Fruit fly (Drosophila melanogaster) whole organism, prepupa: Measurements from ENCODE around the gene CG4709.

Source experiments
- Blimp-1 ChIP-seq: fragments of 200-800 bp; sonication (Bioruptor generic); optimal IDR thresholded peaks from 3 replicates; lab custom pipeline; 2017; ENCODE audit warnings: missing biosample characterization, missing genetic modification characterization, mild to moderate bottlenecking, moderate library complexity, missing genetic modification reagents
- CG11294 ChIP-seq: fragments of 200-800 bp; sonication (Bioruptor generic); IDR thresholded peaks from 2 replicates; pipeline ENCODE4 v1.3.6; 2022; ENCODE audit warnings: missing biosample characterization, missing genetic modification characterization
- CG11762 ChIP-seq: fragments of 200-800 bp; sonication (Bioruptor generic); optimal IDR thresholded peaks from 3 replicates; lab custom pipeline; 2016; ENCODE audit warnings: missing biosample characterization, missing genetic modification characterization; ENCODE audit not compliant: insufficient read depth
- CG11902 ChIP-seq: fragments of 200-800 bp; sonication (Bioruptor generic); optimal IDR thresholded peaks from 3 replicates; lab custom pipeline; 2016; ENCODE audit warnings: missing biosample characterization, missing genetic modification characterization
- CG16779 ChIP-seq: fragments of 200-800 bp; sonication (Bioruptor generic); optimal IDR thresholded peaks from 3 replicates; lab custom pipeline; 2017; ENCODE audit warnings: missing biosample characterization, mild to moderate bottlenecking, missing genetic modification characterization
- CG3032 ChIP-seq: fragments of 200-800 bp; optimal IDR thresholded peaks from 2 replicates; lab custom pipeline; 2019; ENCODE audit warnings: missing biosample characterization, mild to moderate bottlenecking, missing genetic modification characterization, moderate library complexity
- CG31627 ChIP-seq: fragments of 200-800 bp; sonication (Bioruptor generic); optimal IDR thresholded peaks from 3 replicates; lab custom pipeline; 2016; ENCODE audit warnings: missing biosample characterization, missing genetic modification characterization
- CG32006 ChIP-seq: fragments of 200-800 bp; sonication (Bioruptor generic); optimal IDR thresholded peaks from 3 replicates; lab custom pipeline; 2017; ENCODE audit warnings: missing biosample characterization, mild to moderate bottlenecking, missing genetic modification characterization
- CG34406 ChIP-seq: fragments of 200-800 bp; sonication (Bioruptor generic); optimal IDR thresholded peaks from 3 replicates; lab custom pipeline; 2016; ENCODE audit warnings: missing biosample characterization, missing genetic modification characterization
- CG4318 ChIP-seq: fragments of 200-800 bp; sonication (Bioruptor generic); optimal IDR thresholded peaks from 3 replicates; lab custom pipeline; 2017; ENCODE audit warnings: missing biosample characterization, mild to moderate bottlenecking, missing genetic modification characterization
- CG6276 ChIP-seq: fragments of 200-800 bp; sonication (Bioruptor generic); optimal IDR thresholded peaks from 2 replicates; lab custom pipeline; 2017; ENCODE audit warnings: missing biosample characterization, mild to moderate bottlenecking, missing genetic modification characterization
- CG6792 ChIP-seq: fragments of 200-800 bp; sonication (Bioruptor generic); optimal IDR thresholded peaks from 3 replicates; lab custom pipeline; 2016; ENCODE audit warnings: missing biosample characterization, missing genetic modification characterization
- CG6808 ChIP-seq: fragments of 200-800 bp; sonication (Bioruptor generic); optimal IDR thresholded peaks from 3 replicates; lab custom pipeline; 2017; ENCODE audit warnings: missing biosample characterization, missing genetic modification characterization, mild to moderate bottlenecking, moderate library complexity, missing genetic modification reagents
- CG6854 ChIP-seq: fragments of 200-800 bp; sonication (Bioruptor generic); optimal IDR thresholded peaks from 2 replicates; lab custom pipeline; 2017; ENCODE audit warnings: missing biosample characterization, mild to moderate bottlenecking, missing genetic modification characterization
- CG8632 ChIP-seq: fragments of 200-800 bp; sonication (Bioruptor generic); optimal IDR thresholded peaks from 3 replicates; lab custom pipeline; 2016; ENCODE audit warnings: missing biosample characterization, missing genetic modification characterization
- Eip78C ChIP-seq: fragments of 200-800 bp; sonication (Bioruptor generic); peaks from one replicate; lab custom pipeline; 2016; ENCODE audit warnings: missing biosample characterization, missing genetic modification characterization
- Eip93F ChIP-seq: fragments of 200-800 bp; sonication (Bioruptor generic); optimal IDR thresholded peaks from 2 replicates; lab custom pipeline; 2016; ENCODE audit warnings: missing biosample characterization, mild to moderate bottlenecking, missing genetic modification characterization
- Ets96B ChIP-seq: fragments of 200-800 bp; optimal IDR thresholded peaks from 2 replicates; lab custom pipeline; 2019; ENCODE audit warnings: missing biosample characterization, mild to moderate bottlenecking, missing genetic modification characterization, moderate library complexity
- Gug ChIP-seq: fragments of 200-800 bp; sonication (Bioruptor generic); IDR thresholded peaks from 2 replicates; pipeline ENCODE4 v1.3.6; 2022; ENCODE audit warnings: missing biosample characterization, missing genetic modification characterization
- Hr38 ChIP-seq: sonication (Bioruptor generic); optimal IDR thresholded peaks from 2 replicates; lab custom pipeline; 2016; ENCODE audit warnings: missing biosample characterization, missing genetic modification characterization
- Hr39 ChIP-seq: fragments of 200-800 bp; sonication (Bioruptor generic); optimal IDR thresholded peaks from 2 replicates; lab custom pipeline; 2016; ENCODE audit warnings: missing biosample characterization, missing genetic modification characterization
- Met ChIP-seq: fragments of 200-800 bp; sonication (Bioruptor generic); optimal IDR thresholded peaks from 3 replicates; lab custom pipeline; 2016; ENCODE audit warnings: missing biosample characterization, missing genetic modification characterization
- OdsH ChIP-seq: fragments of 200-800 bp; sonication (Bioruptor generic); optimal IDR thresholded peaks from 3 replicates; lab custom pipeline; 2016; ENCODE audit warnings: missing biosample characterization, missing genetic modification characterization
- Smox ChIP-seq: fragments of 200-800 bp; sonication (Bioruptor generic); optimal IDR thresholded peaks from 3 replicates; lab custom pipeline; 2016; ENCODE audit warnings: missing biosample characterization, missing genetic modification characterization
- Sox102F ChIP-seq: fragments of 200-800 bp; sonication (Bioruptor generic); optimal IDR thresholded peaks from 2 replicates; lab custom pipeline; 2016; ENCODE audit warnings: missing biosample characterization, mild to moderate bottlenecking, missing genetic modification characterization
- Sox14 ChIP-seq: fragments of 200-800 bp; sonication (Bioruptor generic); optimal IDR thresholded peaks from 3 replicates; lab custom pipeline; 2016; ENCODE audit warnings: missing biosample characterization, missing genetic modification characterization
- achi ChIP-seq: fragments of 200-800 bp; sonication (Bioruptor generic); optimal IDR thresholded peaks from 3 replicates; lab custom pipeline; 2016; ENCODE audit warnings: missing biosample characterization, missing genetic modification characterization
- cyc ChIP-seq: fragments of 200-800 bp; sonication (Bioruptor generic); optimal IDR thresholded peaks from 3 replicates; lab custom pipeline; 2016; ENCODE audit warnings: missing biosample characterization, missing genetic modification characterization
- dsx ChIP-seq: fragments of 200-800 bp; optimal IDR thresholded peaks from 3 replicates; lab custom pipeline; 2019; ENCODE audit warnings: missing biosample characterization, mild to moderate bottlenecking, missing genetic modification characterization, moderate library complexity; ENCODE audit not compliant: poor library complexity, severe bottlenecking
- eg ChIP-seq: fragments of 200-800 bp; sonication (Bioruptor generic); IDR thresholded peaks from 3 replicates; pipeline ENCODE4 v1.3.6; 2022; ENCODE audit warnings: missing biosample characterization, missing genetic modification characterization
- esn ChIP-seq: fragments of 200-800 bp; sonication (Bioruptor generic); optimal IDR thresholded peaks from 2 replicates; lab custom pipeline; 2016; ENCODE audit warnings: missing biosample characterization, mild to moderate bottlenecking, missing genetic modification characterization, moderate library complexity
- fd59A ChIP-seq: fragments of 200-800 bp; sonication (Bioruptor generic); optimal IDR thresholded peaks from 2 replicates; lab custom pipeline; 2017; ENCODE audit warnings: missing biosample characterization, mild to moderate bottlenecking, missing genetic modification characterization, missing genetic modification reagents
- fd85E ChIP-seq: fragments of 200-800 bp; sonication (Bioruptor generic); optimal IDR thresholded peaks from 3 replicates; lab custom pipeline; 2016; ENCODE audit warnings: missing biosample characterization, missing genetic modification characterization
- fkh ChIP-seq: fragments of 200-800 bp; sonication (Bioruptor generic); optimal IDR thresholded peaks from 3 replicates; lab custom pipeline; 2017; ENCODE audit warnings: missing biosample characterization, mild to moderate bottlenecking, missing genetic modification characterization, moderate library complexity
- lz ChIP-seq: fragments of 200-800 bp; sonication (Bioruptor generic); optimal IDR thresholded peaks from 3 replicates; lab custom pipeline; 2016; ENCODE audit warnings: missing biosample characterization, missing genetic modification characterization
- net ChIP-seq: fragments of 200-800 bp; sonication (Bioruptor generic); optimal IDR thresholded peaks from 3 replicates; lab custom pipeline; 2016; ENCODE audit warnings: missing biosample characterization, missing genetic modification characterization
- salr ChIP-seq, 2 experiments: fragments of 200-800 bp; sonication (Bioruptor generic); optimal IDR thresholded peaks; 3 replicates each; lab custom pipeline; 2016 to 2018; ENCODE audit warnings: missing biosample characterization in 2 of 2, missing genetic modification characterization in 2 of 2, mild to moderate bottlenecking in 1 of 2
- svp ChIP-seq: fragments of 200-800 bp; sonication (Bioruptor generic); peaks from one replicate; lab custom pipeline; 2016; ENCODE audit warnings: missing biosample characterization, missing genetic modification characterization
- topi ChIP-seq: fragments of 200-800 bp; sonication (Bioruptor generic); optimal IDR thresholded peaks from 3 replicates; lab custom pipeline; 2016; ENCODE audit warnings: missing biosample characterization, missing genetic modification characterization
- vri ChIP-seq: fragments of 200-800 bp; sonication (Bioruptor generic); optimal IDR thresholded peaks from 3 replicates; lab custom pipeline; 2016; ENCODE audit warnings: missing biosample characterization, mild to moderate bottlenecking, missing genetic modification characterization

CG4709 gene

dm6 chr2L:9986402-9987350 lies 32.6 kb downstream of the CG4709 start (continued):
- TF ChIP-seq CG8632 (peak; percentile 85), dsx (GFP tag; lab: Kevin White, UChicago) (peak; percentile 94), Eip93F (GFP tag; lab: Kevin White, UChicago) (peak; percentile 87), fkh (GFP tag; lab: Kevin White, UChicago) (no peak), topi (GFP tag; lab: Kevin White, UChicago) (peak; percentile 92), CG3032 (tag; lab: Kevin White, UChicago) (peak; percentile 93), Ets96B (tag; lab: Kevin White, UChicago) (peak; percentile 94), CG32006 (GFP tag; lab: Kevin White, UChicago) (peak; percentile 88), Hr38 (no peak), svp (GFP tag; lab: Kevin White, UChicago) (peak; percentile 97), lz (peak; percentile 81), Smox (GFP tag; lab: Kevin White, UChicago) (peak; percentile 89), Sox14 (GFP tag; lab: Kevin White, UChicago) (peak; percentile 94), Blimp-1 (GFP tag; lab: Kevin White, UChicago) (peak; percentile 78), CG31627 (peak; percentile 93), CG16779 (tag; lab: Kevin White, UChicago) (peak; percentile 72), Hr39 (peak; percentile 93), Gug (GFP tag; lab: Robert Waterston, UW) (peak; percentile 88), eg (GFP tag; lab: Robert Waterston, UW) (peak; percentile 94), Met (peak; percentile 95), CG6854 (GFP tag; lab: Kevin White, UChicago) (peak; percentile 88), CG6792 (GFP tag; lab: Kevin White, UChicago) (peak; percentile 90), achi (GFP tag; lab: Kevin White, UChicago) (peak; percentile 92)

dm6 chr2L:9988201-9988990 lies 34.3 kb downstream of the CG4709 start:
- no peak for TF ChIP-seq CG4318 (GFP tag; lab: Kevin White, UChicago)
- TF ChIP-seq dsx (GFP tag; lab: Kevin White, UChicago): no peak
- TF ChIP-seq CG11762: no peak
- peak; percentile 40 for TF ChIP-seq Eip78C
- TF ChIP-seq Blimp-1 (GFP tag; lab: Kevin White, UChicago): peak; percentile 61
- no peak for TF ChIP-seq Ets96B (tag; lab: Kevin White, UChicago)
- TF ChIP-seq vri: peak; percentile 2
- peak; percentile 10 for TF ChIP-seq net
- peak; percentile 26 for TF ChIP-seq svp (GFP tag; lab: Kevin White, UChicago)

- no peak for TF ChIP-seq CG4318 (GFP tag; lab: Kevin White, UChicago)
- no peak for TF ChIP-seq fd59A (GFP tag; lab: Kevin White, UChicago)
- TF ChIP-seq svp (GFP tag; lab: Kevin White, UChicago): peak; percentile 27
- no peak for TF ChIP-seq cyc
Observed at dm6 chr2L:9989275-9989674, 35.1 kb downstream of the CG4709 start.

dm6 chr2L:9989846-9990506 lies 35.9 kb downstream of the CG4709 start:
- peak; percentile 84 for TF ChIP-seq svp (GFP tag; lab: Kevin White, UChicago)
- TF ChIP-seq CG6808 (GFP tag; lab: Kevin White, UChicago): peak; percentile 23
- no peak for TF ChIP-seq eg (GFP tag; lab: Robert Waterston, UW)
- no peak for TF ChIP-seq CG11762
- peak; percentile 54 for TF ChIP-seq Sox102F (GFP tag; lab: Kevin White, UChicago)
- no peak for TF ChIP-seq CG11294 (GFP tag; lab: Robert Waterston, UW)
- TF ChIP-seq dsx (GFP tag; lab: Kevin White, UChicago): peak; percentile 11
- peak; percentile 71 for TF ChIP-seq esn (GFP tag; lab: Kevin White, UChicago)
- peak; percentile 38 for TF ChIP-seq OdsH (GFP tag; lab: Kevin White, UChicago)
- TF ChIP-seq CG11902 (GFP tag; lab: Kevin White, UChicago): peak; percentile 3
- TF ChIP-seq CG4318 (GFP tag; lab: Kevin White, UChicago): no peak
- peak; percentile 63 for TF ChIP-seq Smox (GFP tag; lab: Kevin White, UChicago)
- no peak for TF ChIP-seq salr (GFP tag; optimal IDR thresholded peaks at IDR 0.05; lab: Kevin White, UChicago)
- TF ChIP-seq fd59A (GFP tag; lab: Kevin White, UChicago): no peak
- no peak for TF ChIP-seq CG6276 (GFP tag; lab: Kevin White, UChicago)
- peak; percentile 44 for TF ChIP-seq cyc
- peak; percentile 18 for TF ChIP-seq CG34406 (GFP tag; lab: Kevin White, UChicago)
- TF ChIP-seq fd85E: no peak
- no peak for TF ChIP-seq CG6792 (GFP tag; lab: Kevin White, UChicago)
